Worm (Caenorhabditis elegans) whole organism, L4 larva: ENCODE results near the gene F59A7.11.

Source experiments
- F10B5.3 ChIP-seq: sonication (generic microtip); optimal IDR thresholded peaks from 2 replicates; lab custom pipeline; 2016; ENCODE audit warnings: mild to moderate bottlenecking, missing genetic modification characterization, missing compliant biosample characterization
- F37D6.2 ChIP-seq: sonication (generic microtip); optimal IDR thresholded peaks from 2 replicates; lab custom pipeline; 2016; ENCODE audit warnings: mild to moderate bottlenecking, missing genetic modification characterization, missing compliant biosample characterization
- T20F7.1 ChIP-seq: fragments of 200-800 bp; sonication (Bioruptor generic); optimal IDR thresholded peaks from 2 replicates; lab custom pipeline; 2018; ENCODE audit warnings: mild to moderate bottlenecking, missing genetic modification characterization, missing compliant biosample characterization
- Y75B8A.6 ChIP-seq: fragments of 200-800 bp; sonication (Bioruptor generic); IDR thresholded peaks from 2 replicates; pipeline ENCODE4 v1.3.6; 2022; ENCODE audit warnings: missing genetic modification reagents, missing genetic modification characterization, missing compliant biosample characterization
- aha-1 ChIP-seq: fragments of 150-350 bp; peaks from one replicate; lab custom pipeline; 2014; ENCODE audit warnings: missing biosample characterization, missing genetic modification characterization
- aly-2 ChIP-seq: sonication (generic microtip); optimal IDR thresholded peaks from 2 replicates; lab custom pipeline; 2018; ENCODE audit warnings: missing biosample characterization, missing genetic modification characterization
- ceh-20 ChIP-seq: fragments of 200-800 bp; sonication (Bioruptor generic); IDR thresholded peaks from 2 replicates; pipeline ENCODE4 v1.3.6; 2022; ENCODE audit warnings: missing genetic modification reagents, missing genetic modification characterization, missing compliant biosample characterization
- cey-2 ChIP-seq: sonication (generic microtip); optimal IDR thresholded peaks from 3 replicates; lab custom pipeline; 2017; ENCODE audit warnings: missing genetic modification characterization, mild to moderate bottlenecking, missing compliant biosample characterization, antibody characterized with exemption, borderline replicate concordance; ENCODE audit not compliant: insufficient read depth
- ctbp-1 ChIP-seq: fragments of 200-800 bp; sonication (Bioruptor generic); IDR thresholded peaks from 2 replicates; pipeline ENCODE4 v1.3.6; 2022; ENCODE audit warnings: missing genetic modification reagents, missing genetic modification characterization, missing compliant biosample characterization
- daf-16 ChIP-seq, 3 experiments: sonication (generic microtip); optimal IDR thresholded peaks; 2 replicates each; lab custom pipeline; 2016 to 2017; ENCODE audit warnings: missing genetic modification characterization in 3 of 3, missing genetic modification reagents in 3 of 3, mild to moderate bottlenecking in 2 of 3, missing compliant biosample characterization in 2 of 3, missing biosample characterization in 1 of 3, moderate library complexity in 1 of 3
- daf-8 ChIP-seq: fragments of 200-800 bp; sonication (Bioruptor generic); IDR thresholded peaks from 2 replicates; pipeline ENCODE4 v1.3.6; 2022; ENCODE audit warnings: missing genetic modification characterization, missing compliant biosample characterization
- dmd-8 ChIP-seq: fragments of 200-800 bp; sonication (Bioruptor generic); IDR thresholded peaks from 2 replicates; pipeline ENCODE4 v1.3.6; 2022; ENCODE audit warnings: missing genetic modification characterization, missing compliant biosample characterization
- egl-43 ChIP-seq: fragments of 200-800 bp; sonication (Bioruptor generic); IDR thresholded peaks from 2 replicates; pipeline ENCODE4 v1.3.6; 2022; ENCODE audit warnings: missing genetic modification reagents, missing genetic modification characterization, missing compliant biosample characterization
- fkh-10 ChIP-seq: fragments of 150-350 bp; optimal IDR thresholded peaks from 2 replicates; lab custom pipeline; 2014; ENCODE audit warnings: missing biosample characterization, missing genetic modification reagents, missing genetic modification characterization
- fos-1 ChIP-seq: fragments of 150-350 bp; optimal IDR thresholded peaks from 2 replicates; lab custom pipeline; 2014; ENCODE audit warnings: missing biosample characterization, missing genetic modification characterization
- lin-1 ChIP-seq: fragments of 200-800 bp; sonication (Bioruptor generic); IDR thresholded peaks from 2 replicates; pipeline ENCODE4 v1.3.6; 2022; ENCODE audit warnings: missing genetic modification reagents, missing genetic modification characterization, missing compliant biosample characterization
- lin-39 ChIP-seq: fragments of 150-350 bp; optimal IDR thresholded peaks from 2 replicates; lab custom pipeline; 2014; ENCODE audit warnings: missing biosample characterization, missing genetic modification reagents, missing genetic modification characterization
- lir-3 ChIP-seq: sonication (generic microtip); optimal IDR thresholded peaks from 2 replicates; lab custom pipeline; 2016; ENCODE audit warnings: mild to moderate bottlenecking, missing genetic modification characterization, missing compliant biosample characterization
- madf-9 ChIP-seq: fragments of 200-800 bp; sonication (Bioruptor generic); conservative IDR thresholded peaks from 2 replicates; pipeline ENCODE4 v1.3.6; 2022; ENCODE audit warnings: missing genetic modification reagents, missing genetic modification characterization, missing compliant biosample characterization
- mdt-29 ChIP-seq: fragments of 200-800 bp; sonication (Bioruptor generic); IDR thresholded peaks from 2 replicates; pipeline ENCODE4 v1.3.6; 2022; ENCODE audit warnings: missing genetic modification reagents, missing genetic modification characterization, missing compliant biosample characterization
- mxl-2 ChIP-seq: fragments of 200-800 bp; sonication (Bioruptor generic); conservative IDR thresholded peaks from 2 replicates; pipeline ENCODE4 v1.3.6; 2022; ENCODE audit warnings: missing genetic modification reagents, missing genetic modification characterization, missing compliant biosample characterization
- nhr-102 ChIP-seq: sonication (generic microtip); optimal IDR thresholded peaks from 2 replicates; lab custom pipeline; 2016; ENCODE audit warnings: mild to moderate bottlenecking, missing genetic modification characterization, moderate library complexity, missing compliant biosample characterization
- nhr-237 ChIP-seq: sonication (generic microtip); optimal IDR thresholded peaks from 2 replicates; lab custom pipeline; 2017; ENCODE audit warnings: missing biosample characterization, missing genetic modification characterization
- nhr-28 ChIP-seq: fragments of 150-350 bp; optimal IDR thresholded peaks from 2 replicates; lab custom pipeline; 2014; ENCODE audit warnings: missing biosample characterization, missing genetic modification characterization
- nhr-42 ChIP-seq: fragments of 200-800 bp; sonication (Bioruptor generic); IDR thresholded peaks from 2 replicates; pipeline ENCODE4 v1.3.6; 2022; ENCODE audit warnings: missing genetic modification characterization, missing compliant biosample characterization
- nhr-77 ChIP-seq: fragments of 150-350 bp; optimal IDR thresholded peaks from 2 replicates; lab custom pipeline; 2014; ENCODE audit warnings: missing biosample characterization, missing genetic modification characterization
- php-3 ChIP-seq: fragments of 200-800 bp; sonication (Bioruptor generic); IDR thresholded peaks from 2 replicates; pipeline ENCODE4 v1.3.6; 2022; ENCODE audit warnings: missing genetic modification reagents, missing genetic modification characterization, missing compliant biosample characterization
- rbr-2 ChIP-seq: sonication (generic microtip); optimal IDR thresholded peaks from 2 replicates; lab custom pipeline; 2016; ENCODE audit warnings: missing genotype, missing genetic modification characterization, missing compliant biosample characterization
- saeg-2 ChIP-seq: fragments of 200-800 bp; sonication (Bioruptor generic); IDR thresholded peaks from 2 replicates; pipeline ENCODE4 v1.3.6; 2022; ENCODE audit warnings: missing genetic modification reagents, missing genetic modification characterization, missing compliant biosample characterization
- snpc-1.2 ChIP-seq: fragments of 200-800 bp; sonication (Bioruptor generic); IDR thresholded peaks from 2 replicates; pipeline ENCODE4 v1.3.6; 2022; ENCODE audit warnings: missing genetic modification reagents, missing genetic modification characterization, missing compliant biosample characterization
- snpc-4 ChIP-seq: fragments of 150-350 bp; optimal IDR thresholded peaks from 2 replicates; lab custom pipeline; 2014; ENCODE audit warnings: missing biosample characterization, missing genetic modification characterization
- tag-97 ChIP-seq: fragments of 200-800 bp; sonication (Bioruptor generic); IDR thresholded peaks from 2 replicates; pipeline ENCODE4 v1.3.6; 2022; ENCODE audit warnings: missing genetic modification characterization, missing compliant biosample characterization
- unc-130 ChIP-seq: sonication (generic microtip); optimal IDR thresholded peaks from 2 replicates; lab custom pipeline; 2016; ENCODE audit warnings: missing genetic modification reagents, missing genetic modification characterization, missing compliant biosample characterization
- unc-39 ChIP-seq: sonication (generic microtip); optimal IDR thresholded peaks from 2 replicates; lab custom pipeline; 2017; ENCODE audit warnings: missing biosample characterization, missing genetic modification characterization
- unc-62 ChIP-seq, 3 experiments: fragments of 150-350 bp in 1 of 3; sonication (generic microtip); optimal IDR thresholded peaks in 2 of 3; peaks in 1 of 3; 1 replicate in 1 of 3; 2 replicates in 2 of 3; lab custom pipeline; 2014 to 2017; ENCODE audit warnings: missing biosample characterization in 3 of 3, missing genetic modification characterization in 3 of 3, missing genetic modification reagents in 3 of 3, missing genotype in 1 of 3
- zfp-2 ChIP-seq: sonication (generic microtip); optimal IDR thresholded peaks from 2 replicates; lab custom pipeline; 2016; ENCODE audit warnings: mild to moderate bottlenecking, missing genetic modification characterization, missing compliant biosample characterization
- zfp-3 ChIP-seq: fragments of 200-800 bp; sonication (Bioruptor generic); conservative IDR thresholded peaks from 2 replicates; pipeline ENCODE4 v1.3.6; 2022; ENCODE audit warnings: missing genetic modification reagents, missing genetic modification characterization, missing compliant biosample characterization
- zip-11 ChIP-seq: fragments of 200-800 bp; sonication (Bioruptor generic); IDR thresholded peaks from 2 replicates; pipeline ENCODE4 v1.3.6; 2022; ENCODE audit warnings: missing genetic modification characterization, missing compliant biosample characterization
- ztf-7 ChIP-seq: fragments of 150-350 bp; optimal IDR thresholded peaks from 2 replicates; lab custom pipeline; 2014; ENCODE audit warnings: missing biosample characterization, missing genetic modification characterization

The F59A7.11 gene

ce11 chrV:2027787-2028186 is 14.1 kb upstream of the F59A7.11 start, which contains the start of gene srab-13:
TSS of gene srab-13 (minus strand) at chrV:2027887.
- TF ChIP-seq T20F7.1 (GFP tag; lab: Kevin White, UChicago) = no peak
- no peak for TF ChIP-seq lin-1 (GFP tag; lab: Robert Waterston, UW)
- no peak for TF ChIP-seq F37D6.2 (tag; lab: Kevin White, UChicago)
- TF ChIP-seq zfp-2 (tag; lab: Kevin White, UChicago) = no peak
- TF ChIP-seq unc-39 (tag; lab: Kevin White, UChicago) = no peak
- TF ChIP-seq nhr-42 (GFP tag; lab: Robert Waterston, UW) = no peak
- no peak for TF ChIP-seq lir-3 (tag; lab: Kevin White, UChicago)
- no peak for TF ChIP-seq Y75B8A.6 (GFP tag; lab: Robert Waterston, UW)
- TF ChIP-seq fos-1 (tag; lab: Kevin White, UChicago) = no peak
- no peak for TF ChIP-seq mdt-29

ce11 chrV:2022374-2022773 is 8.7 kb upstream of the F59A7.11 start, which contains the start of gene F59A7.5:
TSS of gene F59A7.5 (plus strand) at chrV:2022674.
- no peak for TF ChIP-seq zfp-3 (GFP tag; lab: Robert Waterston, UW)
- no peak for TF ChIP-seq snpc-1.2 (GFP tag; lab: Robert Waterston, UW)
- TF ChIP-seq unc-62 (GFP tag; optimal IDR thresholded peaks at IDR 0.05 in 1 of 2; lab: Kevin White, UChicago) = peak in 1 of 2 experiments; percentile 13
- TF ChIP-seq unc-62 (tag; optimal IDR thresholded peaks at IDR 0.05; lab: Kevin White, UChicago) = no peak

- TF ChIP-seq nhr-28 (tag; lab: Kevin White, UChicago) (no peak), daf-8 (GFP tag; lab: Robert Waterston, UW) (no peak), mxl-2 (no peak), ztf-7 (tag; lab: Kevin White, UChicago) (no peak), php-3 (GFP tag; lab: Robert Waterston, UW) (no peak), saeg-2 (GFP tag; lab: Robert Waterston, UW) (no peak), nhr-237 (tag; lab: Kevin White, UChicago) (no peak), unc-130 (GFP tag; lab: Kevin White, UChicago) (no peak)
Observed at ce11 chrV:2021283-2021682, 7.6 kb upstream of the F59A7.11 start.

ce11 chrV:2018689-2019088 is 5.0 kb upstream of the F59A7.11 start, which contains the start of gene F59A7.14:
TSS of gene F59A7.14 (plus strand) at chrV:2018989.
- TF ChIP-seq nhr-237 (tag; lab: Kevin White, UChicago) (no peak), ctbp-1 (GFP tag; lab: Robert Waterston, UW) (no peak)

- peak; percentile 16 for TF ChIP-seq aha-1 (tag; lab: Kevin White, UChicago)
- no peak for TF ChIP-seq fkh-10 (GFP tag; lab: Kevin White, UChicago)
Observed at ce11 chrV:2016428-2016827, 2.7 kb upstream of the F59A7.11 start, which contains the start of gene F59A7.2. TSS of gene F59A7.2 (minus strand) at chrV:2016528.

- TF ChIP-seq zip-11 (GFP tag; lab: Robert Waterston, UW) (no peak), cey-2 (no peak), snpc-4 (tag; lab: Kevin White, UChicago) (no peak), ceh-20 (GFP tag; lab: Robert Waterston, UW) (no peak)
Observed at ce11 chrV:2011777-2012176, 1.9 kb downstream of the F59A7.11 start, which contains the start of gene F59A7.7. TSS of gene F59A7.7 (plus strand) at chrV:2012077.

ce11 chrV:2008412-2008811 is 5.3 kb downstream of the F59A7.11 start:
- TF ChIP-seq cey-2 (no peak), rbr-2 (tag; lab: Kevin White, UChicago) (peak; percentile 46), tag-97 (GFP tag; lab: Robert Waterston, UW) (no peak), fkh-10 (GFP tag; lab: Kevin White, UChicago) (no peak), aly-2 (no peak), egl-43 (GFP tag; lab: Robert Waterston, UW) (no peak), dmd-8 (GFP tag; lab: Robert Waterston, UW) (no peak), T20F7.1 (GFP tag; lab: Kevin White, UChicago) (no peak), F10B5.3 (tag; lab: Kevin White, UChicago) (no peak), madf-9 (GFP tag; lab: Robert Waterston, UW) (0 out of 2 replicates have a peak, but pooled peaks have one; percentile 33), ctbp-1 (GFP tag; lab: Robert Waterston, UW) (0 out of 2 replicates have a peak, but pooled peaks have one; percentile 51), lin-39 (tag; lab: Kevin White, UChicago) (no peak), nhr-102 (tag; lab: Kevin White, UChicago) (peak; percentile 70), nhr-77 (tag; lab: Kevin White, UChicago) (peak; percentile 62), daf-16 (GFP tag; optimal IDR thresholded peaks at IDR 0.05; lab: Kevin White, UChicago) (no peak), daf-16 (tag; optimal IDR thresholded peaks at IDR 0.05; lab: Kevin White, UChicago) (peak; percentile 25)
